Worm (Caenorhabditis elegans): ENCODE measurements around the gene best-14.

DNA sequence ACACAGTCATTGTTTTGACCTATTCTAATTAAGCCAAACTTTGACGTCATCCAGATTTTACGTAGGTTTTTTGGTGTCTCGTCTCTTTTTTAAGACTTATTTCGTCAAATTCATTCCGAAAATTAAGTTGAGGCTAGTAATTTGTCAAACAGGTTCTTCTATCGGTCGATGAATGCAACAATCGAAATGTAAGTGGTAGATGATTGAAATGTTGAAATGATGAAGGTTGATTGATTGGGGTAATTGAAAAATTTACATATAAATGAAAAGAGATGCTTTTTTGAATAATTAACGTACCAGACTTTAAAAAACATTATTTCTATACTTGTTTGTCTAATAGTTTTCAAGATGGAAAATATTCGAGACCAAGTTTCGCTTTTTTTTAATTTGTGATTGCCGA, 1.4 kb upstream of the best-14 start:
- no peak for TF ChIP-seq ztf-11 (tag; optimal IDR thresholded peaks at IDR 0.05)
- no peak for TF ChIP-seq lsy-2 (tag; optimal IDR thresholded peaks at IDR 0.05)
- TF ChIP-seq mdl-1 (tag; optimal IDR thresholded peaks at IDR 0.05) = no peak
- no peak for TF ChIP-seq nhr-25 (tag; optimal IDR thresholded peaks at IDR 0.05)
- no peak for TF ChIP-seq alr-1 (tag; optimal IDR thresholded peaks at IDR 0.05)
- no peak for TF ChIP-seq dmd-4 (tag; optimal IDR thresholded peaks at IDR 0.05)
- no peak for TF ChIP-seq lin-11 (tag; optimal IDR thresholded peaks at IDR 0.05)
- no peak for TF ChIP-seq ceh-16 (tag; optimal IDR thresholded peaks at IDR 0.05)
- TF ChIP-seq R02D3.7 (tag; optimal IDR thresholded peaks at IDR 0.05) = no peak
- TF ChIP-seq nhr-11 (tag; optimal IDR thresholded peaks at IDR 0.05) = no peak
- no peak for TF ChIP-seq snpc-4 (tag; optimal IDR thresholded peaks at IDR 0.05)
- no peak for TF ChIP-seq nhr-6 (tag; optimal IDR thresholded peaks at IDR 0.05)
- no peak for TF ChIP-seq elt-3 (tag; optimal IDR thresholded peaks at IDR 0.05)
